Fruit fly (Drosophila melanogaster) whole organism, embryonic: ENCODE measurements around the gene alpha-Man-Ia.

ENCODE experiments used
- Bgb ChIP-seq: fragments of 200-800 bp; sonication (Bioruptor generic); IDR thresholded peaks from 2 replicates; pipeline ENCODE4 v1.3.6; 2022; ENCODE audit warnings: missing biosample characterization, missing genetic modification characterization; ENCODE audit not compliant: partially characterized antibody
- CG11504 ChIP-seq: fragments of 200-800 bp; sonication (Bioruptor generic); optimal IDR thresholded peaks from 3 replicates; lab custom pipeline; 2019; ENCODE audit warnings: missing biosample characterization, mild to moderate bottlenecking, missing genetic modification characterization, moderate library complexity
- CG12659 ChIP-seq: fragments of 200-800 bp; sonication (Bioruptor generic); optimal IDR thresholded peaks from 3 replicates; lab custom pipeline; 2017; ENCODE audit warnings: mild to moderate bottlenecking, missing biosample characterization, missing genetic modification reagents, missing genetic modification characterization
- CG12942 ChIP-seq: fragments of 200-800 bp; sonication (Bioruptor generic); optimal IDR thresholded peaks from 3 replicates; lab custom pipeline; 2016; ENCODE audit warnings: missing biosample characterization, missing genetic modification characterization
- CG14441 ChIP-seq: fragments of 200-800 bp; sonication (Bioruptor generic); IDR thresholded peaks from 2 replicates; pipeline ENCODE4 v1.3.6; 2022; ENCODE audit warnings: missing biosample characterization, missing genetic modification characterization
- CG15479 ChIP-seq: fragments of 200-800 bp; sonication (Bioruptor generic); optimal IDR thresholded peaks from 3 replicates; lab custom pipeline; 2019; ENCODE audit warnings: missing biosample characterization, mild to moderate bottlenecking, missing genetic modification characterization, moderate library complexity
- CG17361 ChIP-seq: fragments of 200-800 bp; sonication (Bioruptor generic); IDR thresholded peaks from 3 replicates; pipeline ENCODE4 v1.3.6; 2022; ENCODE audit warnings: missing biosample characterization, missing genetic modification characterization
- CG18262 ChIP-seq: fragments of 200-800 bp; optimal IDR thresholded peaks from 3 replicates; lab custom pipeline; 2019; ENCODE audit warnings: missing biosample characterization, mild to moderate bottlenecking, missing genetic modification characterization, moderate library complexity
- CG1832 ChIP-seq: fragments of 200-800 bp; sonication (Bioruptor generic); optimal IDR thresholded peaks from 2 replicates; lab custom pipeline; 2017; ENCODE audit warnings: missing biosample characterization, mild to moderate bottlenecking, missing genetic modification characterization, inconsistent platforms
- CG30403 ChIP-seq: fragments of 200-800 bp; sonication (Bioruptor generic); optimal IDR thresholded peaks from 3 replicates; lab custom pipeline; 2016; ENCODE audit warnings: missing biosample characterization, missing genetic modification characterization
- CG31441 ChIP-seq: fragments of 200-800 bp; sonication (Bioruptor generic); IDR thresholded peaks from 2 replicates; pipeline ENCODE4 v1.3.6; 2022; ENCODE audit warnings: missing biosample characterization, missing genetic modification characterization
- CG33557 ChIP-seq: fragments of 200-800 bp; sonication (Bioruptor generic); optimal IDR thresholded peaks from 2 replicates; lab custom pipeline; 2019; ENCODE audit warnings: missing biosample characterization, mild to moderate bottlenecking, missing genetic modification characterization, moderate library complexity
- CG34422 ChIP-seq: fragments of 200-800 bp; sonication (Bioruptor generic); IDR thresholded peaks from 3 replicates; pipeline ENCODE4 v1.3.6; 2022; ENCODE audit warnings: missing biosample characterization, missing genetic modification characterization
- CG7556 ChIP-seq: fragments of 200-800 bp; sonication (Bioruptor generic); optimal IDR thresholded peaks from 2 replicates; lab custom pipeline; 2017; ENCODE audit warnings: missing biosample characterization, mild to moderate bottlenecking, missing genetic modification characterization
- CG7839 ChIP-seq: fragments of 200-800 bp; sonication (Bioruptor generic); optimal IDR thresholded peaks from 3 replicates; lab custom pipeline; 2018; ENCODE audit warnings: missing biosample characterization, mild to moderate bottlenecking, missing genetic modification characterization, moderate library complexity
- CG9215 ChIP-seq: fragments of 200-800 bp; sonication (Bioruptor generic); IDR thresholded peaks from 2 replicates; pipeline ENCODE4 v1.3.6; 2022; ENCODE audit warnings: missing biosample characterization, missing genetic modification characterization
- CG9437 ChIP-seq: fragments of 200-800 bp; sonication (Bioruptor generic); optimal IDR thresholded peaks from 2 replicates; lab custom pipeline; 2018; ENCODE audit warnings: missing biosample characterization, mild to moderate bottlenecking, missing genetic modification characterization
- CG9817 ChIP-seq: fragments of 200-800 bp; sonication (Bioruptor generic); optimal IDR thresholded peaks from 2 replicates; lab custom pipeline; 2018; ENCODE audit warnings: missing biosample characterization, mild to moderate bottlenecking, missing genetic modification characterization, moderate library complexity
- Dbx ChIP-seq: fragments of 200-800 bp; sonication (Bioruptor generic); IDR thresholded peaks from 3 replicates; pipeline ENCODE4 v1.3.6; 2022; ENCODE audit warnings: missing biosample characterization, missing genetic modification characterization
- E2f1 ChIP-seq: fragments of 200-800 bp; sonication (Bioruptor generic); IDR thresholded peaks from 2 replicates; pipeline ENCODE4 v1.3.6; 2022; ENCODE audit warnings: missing biosample characterization, missing genetic modification characterization
- E2f2 ChIP-seq: fragments of 200-800 bp; sonication (Bioruptor generic); IDR thresholded peaks from 2 replicates; pipeline ENCODE4 v1.3.6; 2022; ENCODE audit warnings: missing biosample characterization, missing genetic modification characterization
- Ets97D ChIP-seq: fragments of 200-800 bp; sonication (Bioruptor generic); optimal IDR thresholded peaks from 3 replicates; lab custom pipeline; 2016; ENCODE audit warnings: missing biosample characterization, missing genetic modification characterization
- HHEX ChIP-seq: fragments of 200-800 bp; sonication (Bioruptor generic); optimal IDR thresholded peaks from 3 replicates; lab custom pipeline; 2017; ENCODE audit warnings: missing biosample characterization, mild to moderate bottlenecking, missing genetic modification characterization, missing genetic modification reagents
- Myb ChIP-seq: fragments of 200-800 bp; sonication (Bioruptor generic); optimal IDR thresholded peaks from 2 replicates; lab custom pipeline; 2016; ENCODE audit warnings: missing biosample characterization, missing genetic modification characterization
- NfI ChIP-seq: fragments of 200-800 bp; sonication (Bioruptor generic); optimal IDR thresholded peaks from 3 replicates; lab custom pipeline; 2018; ENCODE audit warnings: missing biosample characterization, mild to moderate bottlenecking, missing genetic modification characterization, moderate library complexity
- Oaz ChIP-seq: fragments of 200-800 bp; sonication (Bioruptor generic); IDR thresholded peaks from 2 replicates; pipeline ENCODE4 v1.3.6; 2022; ENCODE audit warnings: missing biosample characterization, missing genetic modification characterization
- Rfx ChIP-seq: fragments of 200-800 bp; sonication (Bioruptor generic); IDR thresholded peaks from 2 replicates; pipeline ENCODE4 v1.3.6; 2022; ENCODE audit warnings: missing biosample characterization, missing genetic modification characterization
- Rx ChIP-seq: fragments of 200-800 bp; sonication (Bioruptor generic); IDR thresholded peaks from 2 replicates; pipeline ENCODE4 v1.3.6; 2022; ENCODE audit warnings: missing biosample characterization, missing genetic modification characterization
- Sin3A ChIP-seq: fragments of >200 bp; optimal IDR thresholded peaks from 2 replicates; lab custom pipeline; 2018
- Taf1 ChIP-seq: fragments of 200-800 bp; sonication (Bioruptor generic); IDR thresholded peaks from 2 replicates; pipeline ENCODE4 v1.3.6; 2022; ENCODE audit warnings: missing biosample characterization, missing genetic modification characterization
- Tbp ChIP-seq: fragments of >200 bp; optimal IDR thresholded peaks from 2 replicates; lab custom pipeline; 2018; ENCODE audit warnings: missing biosample characterization, missing genetic modification characterization
- amos ChIP-seq: fragments of 200-800 bp; sonication (Bioruptor generic); IDR thresholded peaks from 2 replicates; pipeline ENCODE4 v1.3.6; 2022; ENCODE audit warnings: missing biosample characterization, missing genetic modification characterization; ENCODE audit not compliant: partially characterized antibody
- bcd ChIP-seq: fragments of 200-800 bp; sonication (Bioruptor generic); optimal IDR thresholded peaks from 2 replicates; lab custom pipeline; 2017; ENCODE audit warnings: missing biosample characterization, mild to moderate bottlenecking, missing genetic modification characterization
- chinmo ChIP-seq: fragments of 200-800 bp; sonication (Bioruptor generic); IDR thresholded peaks from 4 replicates; pipeline ENCODE4 v1.3.6; 2022; ENCODE audit warnings: missing biosample characterization, missing genetic modification characterization; ENCODE audit not compliant: partially characterized antibody
- chn ChIP-seq: fragments of 200-800 bp; sonication (Bioruptor generic); optimal IDR thresholded peaks from 2 replicates; lab custom pipeline; 2016; ENCODE audit warnings: missing biosample characterization, missing genetic modification characterization
- crol ChIP-seq: fragments of 200-800 bp; sonication (Bioruptor generic); IDR thresholded peaks from 2 replicates; pipeline ENCODE4 v1.3.6; 2022; ENCODE audit warnings: missing biosample characterization, missing genetic modification characterization
- dm ChIP-seq: fragments of 200-800 bp; sonication (Bioruptor generic); optimal IDR thresholded peaks from 3 replicates; lab custom pipeline; 2016; ENCODE audit warnings: missing biosample characterization, missing genetic modification characterization
- grau ChIP-seq: fragments of 200-800 bp; optimal IDR thresholded peaks from 3 replicates; lab custom pipeline; 2019; ENCODE audit warnings: missing biosample characterization, mild to moderate bottlenecking, missing genetic modification characterization, moderate library complexity
- kay ChIP-seq: fragments of 200-800 bp; sonication (Bioruptor generic); optimal IDR thresholded peaks from 2 replicates; lab custom pipeline; 2016; ENCODE audit warnings: missing biosample characterization, missing genetic modification characterization
- pho ChIP-seq: fragments of 200-800 bp; sonication (Bioruptor generic); optimal IDR thresholded peaks from 2 replicates; lab custom pipeline; 2016; ENCODE audit warnings: missing biosample characterization, missing genetic modification characterization
- pnt ChIP-seq: fragments of 200-800 bp; sonication (Bioruptor generic); optimal IDR thresholded peaks from 3 replicates; lab custom pipeline; 2016; ENCODE audit warnings: missing biosample characterization, missing genetic modification characterization
- pum ChIP-seq: fragments of 200-800 bp; sonication (Bioruptor generic); optimal IDR thresholded peaks from 2 replicates; lab custom pipeline; 2016; ENCODE audit warnings: missing biosample characterization, missing genetic modification characterization
- ranshi ChIP-seq: fragments of 200-800 bp; sonication (Bioruptor generic); IDR thresholded peaks from 2 replicates; pipeline ENCODE4 v1.3.6; 2022; ENCODE audit warnings: missing biosample characterization, missing genetic modification characterization
- slbo ChIP-seq: fragments of 200-800 bp; sonication (Bioruptor generic); IDR thresholded peaks from 2 replicates; pipeline ENCODE4 v1.3.6; 2022; ENCODE audit warnings: missing biosample characterization, missing genetic modification characterization
- slou ChIP-seq: fragments of 200-800 bp; sonication (Bioruptor generic); optimal IDR thresholded peaks from 3 replicates; lab custom pipeline; 2016; ENCODE audit warnings: missing biosample characterization, missing genetic modification characterization
- ssp ChIP-seq: fragments of 200-800 bp; sonication (Bioruptor generic); IDR thresholded peaks from 2 replicates; pipeline ENCODE4 v1.3.6; 2022; ENCODE audit warnings: missing biosample characterization, missing genetic modification characterization
- tll ChIP-seq, 2 experiments: fragments of 200-800 bp in 1 of 2; fragments of >200 bp in 1 of 2; sonication (Bioruptor generic) in 1 of 2; optimal IDR thresholded peaks; 2 replicates each; lab custom pipeline; 2017 to 2019; ENCODE audit warnings: missing biosample characterization in 2 of 2, missing genetic modification characterization in 2 of 2, mild to moderate bottlenecking in 1 of 2, moderate library complexity in 1 of 2
- wor ChIP-seq: fragments of 200-800 bp; sonication (Bioruptor generic); IDR thresholded peaks from 2 replicates; pipeline ENCODE4 v1.3.6; 2022; ENCODE audit warnings: missing biosample characterization, missing genetic modification characterization
- yki ChIP-seq: fragments of >200 bp; optimal IDR thresholded peaks from 3 replicates; lab custom pipeline; 2018
- zfh2 ChIP-seq: fragments of 200-800 bp; sonication (Bioruptor generic); optimal IDR thresholded peaks from 2 replicates; lab custom pipeline; 2016; ENCODE audit warnings: missing biosample characterization, missing genetic modification characterization

alpha-Man-Ia gene

dm6 chrX:10325567-10326345, at the start of gene alpha-Man-Ia (continued):
- TF ChIP-seq zfh2 (GFP tag; lab: Kevin White, UChicago) (peak; percentile 31), ranshi (GFP tag; lab: Robert Waterston, UW) (0 out of 2 replicates have a peak, but pooled peaks have one; percentile 25), CG18262 (tag; lab: Kevin White, UChicago) (peak; percentile 3), CG11504 (tag; lab: Kevin White, UChicago) (peak; percentile 20), dm (GFP tag; lab: Kevin White, UChicago) (peak; percentile 43), CG9817 (tag; lab: Kevin White, UChicago) (peak; percentile 52), CG12659 (peak; percentile 55), yki (lab: Kevin White, UChicago) (no peak), CG1832 (GFP tag; lab: Kevin White, UChicago) (peak; percentile 76), CG14441 (GFP tag; lab: Robert Waterston, UW) (no peak), CG33557 (GFP tag; lab: Kevin White, UChicago) (no peak), Tbp (no peak), bcd (GFP tag; lab: Kevin White, UChicago) (peak; percentile 40), NfI (GFP tag; lab: Kevin White, UChicago) (peak; percentile 42), Oaz (no peak), CG31441 (GFP tag; lab: Robert Waterston, UW) (no peak), CG7839 (tag; lab: Kevin White, UChicago) (peak; percentile 36), kay (no peak), CG12942 (GFP tag; lab: Kevin White, UChicago) (peak; percentile 21), slbo (peak; percentile 42; the same call in 1 of the 2 replicates), Dbx (GFP tag; lab: Robert Waterston, UW) (peak; percentile 56; the same call in 1 of the 3 replicates), Rfx (GFP tag; lab: Robert Waterston, UW) (no peak), tll (GFP tag; optimal IDR thresholded peaks at IDR 0.05; lab: Kevin White, UChicago) (peak in 1 of 2 experiments; percentile 61), CG17361 (GFP tag; lab: Robert Waterston, UW) (peak; percentile 55; the same call in 2 of the 3 replicates), chinmo (0 out of 4 replicates have a peak, but pooled peaks have one; percentile 21), Myb (peak; percentile 69), CG7556 (peak; percentile 4), HHEX (GFP tag; lab: Kevin White, UChicago) (peak; percentile 16), Rx (GFP tag; lab: Robert Waterston, UW) (no peak), crol (GFP tag; lab: Robert Waterston, UW) (peak; percentile 73), CG15479 (GFP tag; lab: Kevin White, UChicago) (no peak), ssp (GFP tag; lab: Robert Waterston, UW) (no peak), pum (peak; percentile 22), pnt (GFP tag; lab: Kevin White, UChicago) (peak; percentile 36), CG30403 (peak; percentile 46), wor (GFP tag; lab: Robert Waterston, UW) (no peak), Taf1 (GFP tag; lab: Robert Waterston, UW) (no peak), amos (GFP tag; lab: Robert Waterston, UW) (peak; percentile 26; the same call in 1 of the 2 replicates), chn (GFP tag; lab: Kevin White, UChicago) (peak; percentile 41), Ets97D (peak; percentile 62), CG9437 (GFP tag; lab: Kevin White, UChicago) (peak; percentile 2), CG34422 (GFP tag; lab: Robert Waterston, UW) (peak; percentile 82), grau (tag; lab: Kevin White, UChicago) (peak; percentile 30), E2f1 (GFP tag; lab: Robert Waterston, UW) (no peak), slou (no peak), Bgb (peak; percentile 52), Sin3A (lab: Kevin White, UChicago) (peak; percentile 54), E2f2 (GFP tag; lab: Robert Waterston, UW) (peak; percentile 19; the same call in 1 of the 2 replicates), pho (GFP tag; lab: Kevin White, UChicago) (peak; percentile 39), CG9215 (GFP tag; lab: Robert Waterston, UW) (0 out of 2 replicates have a peak, but pooled peaks have one; percentile 18)
